Fruit fly (Drosophila melanogaster): ENCODE data around the gene tgo.

Gene tgo

DNA sequence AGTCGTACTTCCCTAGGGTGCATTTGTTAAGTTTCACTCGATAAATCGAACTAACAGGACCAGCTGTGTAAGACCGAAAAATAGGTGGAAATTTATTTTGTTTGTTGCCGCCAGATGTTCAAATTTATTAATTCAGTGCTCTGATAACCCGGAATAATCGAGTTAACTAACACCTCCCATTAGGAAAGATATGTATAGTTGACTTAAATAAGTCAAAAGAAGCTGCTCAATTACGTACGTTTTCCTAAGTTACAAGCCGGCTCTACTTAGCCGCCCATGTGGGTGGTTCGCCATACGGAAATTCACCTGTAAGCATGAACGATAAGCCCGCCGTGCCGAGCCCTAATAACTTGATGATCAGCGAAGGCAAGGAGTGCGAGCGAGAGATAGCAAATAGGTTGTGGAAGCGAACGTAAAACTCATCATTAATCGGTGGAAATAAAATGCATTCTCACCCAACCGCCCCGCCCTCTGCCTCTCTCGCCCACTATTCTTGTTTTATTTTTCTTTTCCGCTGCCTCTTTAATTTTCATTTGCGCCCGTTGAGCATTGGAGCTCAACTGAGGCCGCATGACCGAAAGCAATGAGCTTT is 34.1 kb upstream of the tgo start (continued):
- TF ChIP-seq dmrt99B (tag; optimal IDR thresholded peaks at IDR 0.05) (peak; percentile 76), CG1602 (GFP tag; optimal IDR thresholded peaks at IDR 0.05) (peak; percentile 32), CG4282 (GFP tag; optimal IDR thresholded peaks at IDR 0.05) (peak; percentile 7), tio (GFP tag; optimal IDR thresholded peaks at IDR 0.05) (peak; percentile 40), CG1529 (GFP tag; optimal IDR thresholded peaks at IDR 0.05) (peak; percentile 8), YL-1 (GFP tag; optimal IDR thresholded peaks at IDR 0.05) (no peak), CG10565 (GFP tag; optimal IDR thresholded peaks at IDR 0.05) (no peak), CG30431 (GFP tag; optimal IDR thresholded peaks at IDR 0.05) (peak; percentile 8), unpg (GFP tag; optimal IDR thresholded peaks at IDR 0.05) (peak; percentile 41), fd96Cb (tag; optimal IDR thresholded peaks at IDR 0.05) (peak; percentile 65), ap (GFP tag; IDR thresholded peaks at IDR 0.05) (no peak), maf-S (GFP tag; optimal IDR thresholded peaks at IDR 0.05) (peak; percentile 48), gem (tag; optimal IDR thresholded peaks at IDR 0.05) (peak; percentile 67), E2f1 (GFP tag; IDR thresholded peaks at IDR 0.05) (no peak), CG2712 (tag; optimal IDR thresholded peaks at IDR 0.05) (peak; percentile 61), Hr51 (GFP tag; optimal IDR thresholded peaks at IDR 0.05) (peak in 1 of 2 experiments; percentile 54), CG4820 (GFP tag; optimal IDR thresholded peaks at IDR 0.05) (peak; percentile 26), gt (GFP tag; IDR thresholded peaks at IDR 0.05) (no peak), CG8388 (GFP tag; optimal IDR thresholded peaks at IDR 0.05) (peak; percentile 24), CG9817 (tag; optimal IDR thresholded peaks at IDR 0.05) (peak; percentile 38), CG3163 (GFP tag; optimal IDR thresholded peaks at IDR 0.05) (peak; percentile 70), exex (tag; optimal IDR thresholded peaks at IDR 0.05) (peak; percentile 51), Ets65A (GFP tag) (peak; percentile 96), CG1603 (tag; optimal IDR thresholded peaks at IDR 0.05) (peak; percentile 22), Oaz (GFP tag; IDR thresholded peaks at IDR 0.05) (no peak), Eip74EF (GFP tag; optimal IDR thresholded peaks at IDR 0.05) (peak in 1 of 2 experiments; percentile 7), br (optimal IDR thresholded peaks at IDR 0.05) (no peak), H15 (GFP tag; IDR thresholded peaks at IDR 0.05) (no peak), CG30403 (GFP tag; optimal IDR thresholded peaks at IDR 0.05) (peak; percentile 58), zf30C (GFP tag; optimal IDR thresholded peaks at IDR 0.05) (no peak), ewg (GFP tag; optimal IDR thresholded peaks at IDR 0.05) (peak; percentile 23), CG7372 (GFP tag; IDR thresholded peaks at IDR 0.05) (no peak), CG13775 (GFP tag; optimal IDR thresholded peaks at IDR 0.05) (peak; percentile 53), sens (GFP tag) (peak; percentile 45), CG3995 (GFP tag; optimal IDR thresholded peaks at IDR 0.05) (peak; percentile 8), zen (tag; optimal IDR thresholded peaks at IDR 0.05) (peak; percentile 13), lab (GFP tag; optimal IDR thresholded peaks at IDR 0.05) (peak; percentile 50), CG15269 (tag; optimal IDR thresholded peaks at IDR 0.05) (peak; percentile 41), Fer1 (GFP tag; optimal IDR thresholded peaks at IDR 0.05) (peak; percentile 38), Sox100B (GFP tag; optimal IDR thresholded peaks at IDR 0.05) (peak; percentile 69), CG7839 (tag; optimal IDR thresholded peaks at IDR 0.05) (peak; percentile 71), CG18599 (GFP tag; optimal IDR thresholded peaks at IDR 0.05) (peak; percentile 59), CG7357 (GFP tag; IDR thresholded peaks at IDR 0.05) (0 out of 3 replicates have a peak, but pooled peaks have one; percentile 21), hkb (optimal IDR thresholded peaks at IDR 0.05) (no peak), hkb (GFP tag; IDR thresholded peaks at IDR 0.05) (no peak), HLH54F (GFP tag; optimal IDR thresholded peaks at IDR 0.05) (peak; percentile 43), corto (GFP tag; optimal IDR thresholded peaks at IDR 0.05) (no peak), tx (GFP tag; optimal IDR thresholded peaks at IDR 0.05) (peak; percentile 47), CG8359 (GFP tag; optimal IDR thresholded peaks at IDR 0.05; ENCODE audit: borderline replicate concordance) (peak; percentile 7), CG14860 (GFP tag; IDR thresholded peaks at IDR 0.05; ENCODE audit: partially characterized antibody) (no peak)

Data from whole organism, embryonic.